Worm (Caenorhabditis elegans): ENCODE measurements around the gene Y47D3B.4.
A peak's percentile ranks its signal among the peaks of the same experiment; 100 is the strongest.

Gene Y47D3B.4

DNA sequence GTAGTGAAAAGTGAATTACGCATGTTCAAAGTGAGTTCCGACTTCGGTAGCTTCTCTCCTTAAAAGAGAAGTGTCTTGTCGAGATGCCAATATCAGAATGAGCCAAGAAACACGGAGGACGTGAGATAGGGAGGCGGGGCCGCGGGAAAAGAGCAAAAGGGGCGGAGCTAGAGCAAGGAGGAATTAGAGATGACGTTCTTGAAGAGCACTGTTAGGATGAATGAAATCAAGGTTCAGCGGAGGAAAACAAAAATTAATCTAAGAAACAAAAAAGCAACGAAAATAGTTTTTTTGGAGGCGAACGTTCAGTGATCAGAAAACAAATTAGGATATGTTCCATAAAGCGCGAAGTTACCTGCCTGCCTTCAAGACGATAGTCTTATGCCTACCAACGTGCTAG, 12.0 kb upstream of the Y47D3B.4 start, which contains the start of gene nlp-21:
Gene nlp-21, minus strand, starts transcription at position 101 of the 400 bp plus-strand sequence.
- no peak for TF ChIP-seq tab-1 (GFP tag; IDR thresholded peaks at IDR 0.05)
- TF ChIP-seq flt-1 (GFP tag; IDR thresholded peaks at IDR 0.05): no peak
- no peak for TF ChIP-seq ztf-29 (GFP tag; IDR thresholded peaks at IDR 0.05)
- TF ChIP-seq T22C8.4 (GFP tag; IDR thresholded peaks at IDR 0.05): no peak
- no peak for TF ChIP-seq ref-1 (GFP tag; conservative IDR thresholded peaks at IDR 0.05)
- TF ChIP-seq ztf-23 (GFP tag; IDR thresholded peaks at IDR 0.05): no peak
- TF ChIP-seq med-1 (GFP tag; optimal IDR thresholded peaks at IDR 0.05; ENCODE audit: insufficient read depth): no peak
- TF ChIP-seq klf-2 (GFP tag; conservative IDR thresholded peaks at IDR 0.05): no peak
- no peak for TF ChIP-seq cog-1 (tag; optimal IDR thresholded peaks at IDR 0.05)

- TF ChIP-seq ztf-23 (GFP tag; IDR thresholded peaks at IDR 0.05) (no peak), med-1 (GFP tag; optimal IDR thresholded peaks at IDR 0.05; ENCODE audit: insufficient read depth) (no peak)
Observed at ce11 chrIII:11397499-11397898, 7.7 kb upstream of the Y47D3B.4 start, which contains the start of gene Y47D3B.3. Y47D3B.3 (plus strand) TSS chrIII:11397799.

ce11 chrIII:11402717-11403116, 2.4 kb upstream of the Y47D3B.4 start, which contains the start of gene Y47D3B.12:
Y47D3B.12 (plus strand) TSS chrIII:11403017.
- no peak for TF ChIP-seq T22C8.4 (GFP tag; IDR thresholded peaks at IDR 0.05)
- no peak for TF ChIP-seq cog-1 (tag; optimal IDR thresholded peaks at IDR 0.05)
- TF ChIP-seq ztf-29 (GFP tag; IDR thresholded peaks at IDR 0.05): no peak
- no peak for TF ChIP-seq klf-2 (GFP tag; conservative IDR thresholded peaks at IDR 0.05)
- no peak for TF ChIP-seq tab-1 (GFP tag; IDR thresholded peaks at IDR 0.05)
- TF ChIP-seq med-1 (GFP tag; optimal IDR thresholded peaks at IDR 0.05; ENCODE audit: insufficient read depth): no peak
- no peak for TF ChIP-seq ztf-23 (GFP tag; IDR thresholded peaks at IDR 0.05)
- TF ChIP-seq flt-1 (GFP tag; IDR thresholded peaks at IDR 0.05): no peak
- TF ChIP-seq ref-1 (GFP tag; conservative IDR thresholded peaks at IDR 0.05): no peak

DNA sequence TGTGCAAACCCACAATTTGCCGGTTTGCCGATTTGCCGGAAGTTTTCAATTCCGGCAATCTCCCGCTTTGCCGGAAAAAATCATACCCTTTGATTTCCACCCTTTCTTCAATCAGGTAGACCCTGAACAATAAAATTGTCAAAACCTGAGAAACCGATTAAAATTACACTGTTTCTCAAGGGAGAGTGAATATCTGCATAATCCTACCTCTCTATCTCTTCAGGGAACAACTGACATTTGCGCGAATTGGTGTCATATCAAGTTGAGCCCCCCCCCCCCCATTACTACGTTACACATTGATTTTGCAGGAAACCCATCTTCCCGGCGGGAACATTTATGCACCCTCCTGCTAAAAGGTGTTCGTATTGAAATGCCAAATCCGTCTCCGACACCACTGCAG, 5.2 kb downstream of the Y47D3B.4 start, which contains the start of gene twk-31:
Gene twk-31, plus strand, starts transcription at position 301 of the 400 bp plus-strand sequence.
- no peak for TF ChIP-seq T22C8.4 (GFP tag; IDR thresholded peaks at IDR 0.05)
- no peak for TF ChIP-seq ztf-29 (GFP tag; IDR thresholded peaks at IDR 0.05)
- TF ChIP-seq tab-1 (GFP tag; IDR thresholded peaks at IDR 0.05): no peak
- no peak for TF ChIP-seq med-1 (GFP tag; optimal IDR thresholded peaks at IDR 0.05; ENCODE audit: insufficient read depth)
- TF ChIP-seq flt-1 (GFP tag; IDR thresholded peaks at IDR 0.05): no peak
- TF ChIP-seq cog-1 (tag; optimal IDR thresholded peaks at IDR 0.05): no peak
- TF ChIP-seq ztf-23 (GFP tag; IDR thresholded peaks at IDR 0.05): no peak
- TF ChIP-seq klf-2 (GFP tag; conservative IDR thresholded peaks at IDR 0.05): no peak
- TF ChIP-seq ref-1 (GFP tag; conservative IDR thresholded peaks at IDR 0.05): no peak

DNA sequence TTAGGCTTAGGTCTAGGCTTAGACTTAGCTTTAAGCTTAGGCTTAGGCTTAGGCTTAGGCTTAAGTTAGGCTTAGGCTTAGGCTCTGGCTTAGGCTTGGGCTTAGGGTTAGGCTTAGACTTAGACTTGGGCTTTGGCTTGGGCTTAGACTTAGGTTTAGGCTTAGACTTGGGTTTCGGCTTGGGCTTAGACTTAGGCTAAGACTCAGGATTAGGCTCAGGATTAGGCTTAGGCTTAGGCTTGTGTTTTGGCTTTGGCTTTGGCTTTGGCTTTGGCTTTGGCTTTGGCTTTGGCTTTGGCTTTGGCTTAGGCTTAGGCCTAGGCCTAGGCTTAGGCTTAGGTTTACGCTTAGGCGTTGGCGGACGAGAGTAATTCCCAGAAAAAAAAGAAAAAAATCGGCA, 14.4 kb downstream of the Y47D3B.4 start:
- TF ChIP-seq ref-1 (GFP tag; conservative IDR thresholded peaks at IDR 0.05) (no peak), cog-1 (tag; optimal IDR thresholded peaks at IDR 0.05) (no peak), klf-2 (GFP tag; conservative IDR thresholded peaks at IDR 0.05) (no peak), flt-1 (GFP tag; IDR thresholded peaks at IDR 0.05) (no peak), T22C8.4 (GFP tag; IDR thresholded peaks at IDR 0.05) (no peak), ztf-23 (GFP tag; IDR thresholded peaks at IDR 0.05) (no peak), med-1 (GFP tag; optimal IDR thresholded peaks at IDR 0.05; ENCODE audit: insufficient read depth) (no peak), tab-1 (GFP tag; IDR thresholded peaks at IDR 0.05) (no peak), ztf-29 (GFP tag; IDR thresholded peaks at IDR 0.05) (no peak)

- no peak for TF ChIP-seq ref-1 (GFP tag; conservative IDR thresholded peaks at IDR 0.05)
- TF ChIP-seq ztf-29 (GFP tag; IDR thresholded peaks at IDR 0.05): no peak; the same call in 1 of the 2 replicates
- TF ChIP-seq flt-1 (GFP tag; IDR thresholded peaks at IDR 0.05): no peak
- no peak for TF ChIP-seq tab-1 (GFP tag; IDR thresholded peaks at IDR 0.05)
- no peak for TF ChIP-seq T22C8.4 (GFP tag; IDR thresholded peaks at IDR 0.05)
- TF ChIP-seq ztf-23 (GFP tag; IDR thresholded peaks at IDR 0.05): no peak
- TF ChIP-seq klf-2 (GFP tag; conservative IDR thresholded peaks at IDR 0.05): no peak
- no peak for TF ChIP-seq cog-1 (tag; optimal IDR thresholded peaks at IDR 0.05)
Observed at ce11 chrIII:11424815-11425214, 19.7 kb downstream of the Y47D3B.4 start.

DNA sequence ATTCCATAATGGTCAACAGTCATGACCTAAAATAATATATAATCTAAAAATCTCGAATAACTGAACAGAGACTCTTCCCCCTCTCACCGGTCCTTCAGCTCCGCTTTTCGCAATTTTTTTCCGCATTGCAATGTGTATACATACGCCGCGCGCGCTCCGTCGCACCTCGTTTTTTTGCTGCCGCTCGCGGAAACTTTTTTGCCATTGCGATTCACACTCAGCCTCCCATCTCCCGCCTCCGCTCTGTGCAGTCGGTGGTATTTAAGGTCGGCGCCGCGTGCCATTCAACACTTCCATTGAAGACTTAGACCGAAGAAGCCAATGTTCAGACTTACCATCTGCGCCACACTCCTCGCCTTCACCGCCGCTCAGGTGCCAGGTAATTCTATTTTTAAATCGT, 21.8 kb downstream of the Y47D3B.4 start, which contains the start of gene idpc-1:
Gene idpc-1, plus strand, starts transcription at position 301 of the 400 bp plus-strand sequence.
- TF ChIP-seq tab-1 (GFP tag; IDR thresholded peaks at IDR 0.05): no peak
- no peak for TF ChIP-seq klf-2 (GFP tag; conservative IDR thresholded peaks at IDR 0.05)
- no peak for TF ChIP-seq T22C8.4 (GFP tag; IDR thresholded peaks at IDR 0.05)
- no peak for TF ChIP-seq ztf-29 (GFP tag; IDR thresholded peaks at IDR 0.05)
- no peak for TF ChIP-seq ref-1 (GFP tag; conservative IDR thresholded peaks at IDR 0.05)
- TF ChIP-seq flt-1 (GFP tag; IDR thresholded peaks at IDR 0.05): no peak
- TF ChIP-seq ztf-23 (GFP tag; IDR thresholded peaks at IDR 0.05): no peak
- TF ChIP-seq med-1 (GFP tag; optimal IDR thresholded peaks at IDR 0.05; ENCODE audit: insufficient read depth): no peak
- TF ChIP-seq cog-1 (tag; optimal IDR thresholded peaks at IDR 0.05): no peak

ce11 chrIII:11427548-11428152, 22.5 kb downstream of the Y47D3B.4 start:
- TF ChIP-seq tab-1 (GFP tag; IDR thresholded peaks at IDR 0.05): no peak; the same call in 1 of the 2 replicates
- no peak for TF ChIP-seq ztf-23 (GFP tag; IDR thresholded peaks at IDR 0.05)
- no peak for TF ChIP-seq ref-1 (GFP tag; conservative IDR thresholded peaks at IDR 0.05)
- no peak for TF ChIP-seq med-1 (GFP tag; optimal IDR thresholded peaks at IDR 0.05; ENCODE audit: insufficient read depth)
- no peak for TF ChIP-seq klf-2 (GFP tag; conservative IDR thresholded peaks at IDR 0.05)
- TF ChIP-seq flt-1 (GFP tag; IDR thresholded peaks at IDR 0.05): no peak
- no peak for TF ChIP-seq T22C8.4 (GFP tag; IDR thresholded peaks at IDR 0.05)
- TF ChIP-seq cog-1 (tag; optimal IDR thresholded peaks at IDR 0.05): no peak
- TF ChIP-seq ztf-29 (GFP tag; IDR thresholded peaks at IDR 0.05): no peak

DNA sequence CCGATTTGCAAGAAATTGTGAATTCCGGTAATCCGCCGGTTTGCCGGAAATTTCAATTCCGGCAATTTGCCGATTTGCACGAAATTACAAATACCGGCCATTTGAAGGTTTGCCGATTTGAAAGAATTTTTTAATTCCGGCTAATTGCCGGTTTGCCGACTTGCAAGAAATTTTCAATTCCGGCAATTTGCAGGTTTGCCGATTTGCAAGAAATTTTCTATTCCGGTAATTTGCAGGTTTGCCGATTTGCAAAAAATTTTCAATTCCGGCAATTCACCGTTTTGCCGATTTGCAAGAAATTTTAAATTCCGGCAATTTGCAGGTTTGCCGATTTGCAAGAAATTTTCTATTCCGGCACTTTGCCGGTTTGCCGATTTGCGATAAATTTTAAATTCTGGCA, 29.7 kb downstream of the Y47D3B.4 start:
- peak; percentile 33; the same call in 1 of the 2 replicates for TF ChIP-seq ztf-29 (GFP tag; IDR thresholded peaks at IDR 0.05)
- TF ChIP-seq klf-2 (GFP tag; conservative IDR thresholded peaks at IDR 0.05): 0 out of 2 replicates have a peak, but pooled peaks have one; percentile 39

DNA sequence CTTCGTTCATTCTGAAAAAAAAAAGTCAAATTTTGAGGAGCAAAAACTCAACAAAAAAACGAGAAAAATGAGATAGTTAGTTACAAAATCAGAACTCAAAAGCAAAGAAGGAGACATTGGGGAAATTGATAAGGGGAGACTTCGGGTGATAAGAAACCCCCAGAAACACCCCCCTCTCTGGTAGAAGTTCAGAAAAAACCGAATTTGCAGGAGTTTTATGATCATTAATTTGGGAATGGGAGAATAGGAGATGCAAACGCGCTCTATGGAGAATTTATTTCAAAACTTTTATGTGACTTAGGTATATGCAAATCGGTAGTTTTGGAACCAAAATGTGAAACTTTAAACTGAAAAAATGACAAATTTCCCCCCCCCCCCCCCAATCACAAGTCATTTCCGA, 37.4 kb downstream of the Y47D3B.4 start, which contains the start of gene sbp-1:
Gene sbp-1, minus strand, starts transcription at position 11 of the 400 bp plus-strand sequence.
- no peak for TF ChIP-seq T22C8.4 (GFP tag; IDR thresholded peaks at IDR 0.05)
- no peak for TF ChIP-seq ztf-23 (GFP tag; IDR thresholded peaks at IDR 0.05)
- no peak for TF ChIP-seq flt-1 (GFP tag; IDR thresholded peaks at IDR 0.05)
- TF ChIP-seq ref-1 (GFP tag; conservative IDR thresholded peaks at IDR 0.05): no peak
- TF ChIP-seq med-1 (GFP tag; optimal IDR thresholded peaks at IDR 0.05; ENCODE audit: insufficient read depth): no peak
- TF ChIP-seq cog-1 (tag; optimal IDR thresholded peaks at IDR 0.05): no peak
- TF ChIP-seq ztf-29 (GFP tag; IDR thresholded peaks at IDR 0.05): no peak
- TF ChIP-seq tab-1 (GFP tag; IDR thresholded peaks at IDR 0.05): no peak
- no peak for TF ChIP-seq klf-2 (GFP tag; conservative IDR thresholded peaks at IDR 0.05)

Measured in whole organism, midembryonic.